Fruit fly (Drosophila melanogaster) whole organism, embryonic: ENCODE results near the gene Cdc27.

ENCODE experiments used
- CG10431 ChIP-seq: fragments of 200-800 bp; sonication (Bioruptor generic); optimal IDR thresholded peaks from 3 replicates; lab custom pipeline; 2018; ENCODE audit warnings: missing biosample characterization, mild to moderate bottlenecking, missing genetic modification characterization
- CG12104 ChIP-seq: fragments of 200-800 bp; sonication (Bioruptor generic); optimal IDR thresholded peaks from 3 replicates; lab custom pipeline; 2016; ENCODE audit warnings: missing biosample characterization, missing genetic modification characterization
- CG12219 ChIP-seq: fragments of 200-800 bp; sonication (Bioruptor generic); optimal IDR thresholded peaks from 3 replicates; lab custom pipeline; 2018; ENCODE audit warnings: missing biosample characterization, mild to moderate bottlenecking, missing genetic modification characterization
- CG12769 ChIP-seq: fragments of 200-800 bp; sonication (Bioruptor generic); optimal IDR thresholded peaks from 2 replicates; lab custom pipeline; 2019; ENCODE audit warnings: missing biosample characterization, mild to moderate bottlenecking, missing genetic modification characterization, moderate library complexity
- CG13296 ChIP-seq: fragments of 200-800 bp; sonication (Bioruptor generic); optimal IDR thresholded peaks from 3 replicates; lab custom pipeline; 2018; ENCODE audit warnings: missing biosample characterization, mild to moderate bottlenecking, missing genetic modification characterization
- CG14050 ChIP-seq: fragments of 200-800 bp; sonication (Bioruptor generic); IDR thresholded peaks from 3 replicates; pipeline ENCODE4 v1.3.6; 2022; ENCODE audit warnings: missing biosample characterization, missing genetic modification characterization
- CG16779 ChIP-seq: fragments of 200-800 bp; sonication (Bioruptor generic); IDR thresholded peaks from 2 replicates; pipeline ENCODE4 v1.3.6; 2022; ENCODE audit warnings: missing biosample characterization, missing genetic modification characterization
- CG16815 ChIP-seq: fragments of 200-800 bp; sonication (Bioruptor generic); optimal IDR thresholded peaks from 3 replicates; lab custom pipeline; 2017; ENCODE audit warnings: missing biosample characterization, mild to moderate bottlenecking, missing genetic modification characterization
- CG17328 ChIP-seq: fragments of 200-800 bp; sonication (Bioruptor generic); IDR thresholded peaks from 2 replicates; pipeline ENCODE4 v1.3.6; 2022; ENCODE audit warnings: missing biosample characterization, missing genetic modification characterization
- CG17612 ChIP-seq: fragments of 200-800 bp; sonication (Bioruptor generic); IDR thresholded peaks from 2 replicates; pipeline ENCODE4 v1.3.6; 2022; ENCODE audit warnings: missing biosample characterization, missing genetic modification characterization
- CG2202 ChIP-seq: fragments of 200-800 bp; sonication (Bioruptor generic); optimal IDR thresholded peaks from 2 replicates; lab custom pipeline; 2018; ENCODE audit warnings: missing biosample characterization, mild to moderate bottlenecking, missing genetic modification characterization
- CG2678 ChIP-seq: fragments of 200-800 bp; sonication (Bioruptor generic); optimal IDR thresholded peaks from 3 replicates; lab custom pipeline; 2019; ENCODE audit warnings: missing biosample characterization, mild to moderate bottlenecking, missing genetic modification characterization, moderate library complexity
- CG2712 ChIP-seq: fragments of 200-800 bp; optimal IDR thresholded peaks from 3 replicates; lab custom pipeline; 2019; ENCODE audit warnings: missing biosample characterization, mild to moderate bottlenecking, missing genetic modification characterization, moderate library complexity
- CG2889 ChIP-seq: fragments of 200-800 bp; sonication (Bioruptor generic); IDR thresholded peaks from 3 replicates; pipeline ENCODE4 v1.3.6; 2022; ENCODE audit warnings: missing biosample characterization, missing genetic modification characterization
- CG43689 ChIP-seq: fragments of 200-800 bp; sonication (Bioruptor generic); IDR thresholded peaks from 2 replicates; pipeline ENCODE4 v1.3.6; 2022; ENCODE audit warnings: missing biosample characterization, missing genetic modification characterization
- CG4820 ChIP-seq: fragments of 200-800 bp; sonication (Bioruptor generic); optimal IDR thresholded peaks from 3 replicates; lab custom pipeline; 2016; ENCODE audit warnings: missing biosample characterization, missing genetic modification characterization
- CG7786 ChIP-seq: fragments of 200-800 bp; sonication (Bioruptor generic); optimal IDR thresholded peaks from 2 replicates; lab custom pipeline; 2016; ENCODE audit warnings: missing biosample characterization, missing genetic modification characterization
- CG9727 ChIP-seq: fragments of 200-800 bp; sonication (Bioruptor generic); optimal IDR thresholded peaks from 3 replicates; lab custom pipeline; 2017; ENCODE audit warnings: missing biosample characterization, mild to moderate bottlenecking, missing genetic modification characterization
- CHES-1-like ChIP-seq: fragments of 200-800 bp; sonication (Bioruptor generic); optimal IDR thresholded peaks from 2 replicates; lab custom pipeline; 2016; ENCODE audit warnings: missing biosample characterization, missing genetic modification characterization
- CrebB ChIP-seq: fragments of 200-800 bp; sonication (Bioruptor generic); optimal IDR thresholded peaks from 3 replicates; lab custom pipeline; 2018; ENCODE audit warnings: missing biosample characterization, mild to moderate bottlenecking, missing genetic modification characterization
- Dbx ChIP-seq: fragments of 200-800 bp; sonication (Bioruptor generic); IDR thresholded peaks from 3 replicates; pipeline ENCODE4 v1.3.6; 2022; ENCODE audit warnings: missing biosample characterization, missing genetic modification characterization
- Dp ChIP-seq: fragments of 200-800 bp; sonication (Bioruptor generic); optimal IDR thresholded peaks from 2 replicates; lab custom pipeline; 2018; ENCODE audit warnings: missing biosample characterization, mild to moderate bottlenecking, missing genetic modification characterization, moderate library complexity
- Dref ChIP-seq: fragments of 200-800 bp; sonication (Bioruptor generic); IDR thresholded peaks from 2 replicates; pipeline ENCODE4 v1.3.6; 2022; ENCODE audit warnings: missing biosample characterization, missing genetic modification characterization
- E2f2 ChIP-seq: fragments of 200-800 bp; sonication (Bioruptor generic); IDR thresholded peaks from 2 replicates; pipeline ENCODE4 v1.3.6; 2022; ENCODE audit warnings: missing biosample characterization, missing genetic modification characterization
- HHEX ChIP-seq: fragments of 200-800 bp; sonication (Bioruptor generic); optimal IDR thresholded peaks from 3 replicates; lab custom pipeline; 2017; ENCODE audit warnings: missing biosample characterization, mild to moderate bottlenecking, missing genetic modification characterization, missing genetic modification reagents
- HLH3B ChIP-seq: fragments of 200-800 bp; sonication (Bioruptor generic); IDR thresholded peaks from 2 replicates; pipeline ENCODE4 v1.3.6; 2022; ENCODE audit warnings: missing biosample characterization, missing genetic modification characterization
- HmgD ChIP-seq: fragments of 200-800 bp; sonication (Bioruptor generic); optimal IDR thresholded peaks from 3 replicates; lab custom pipeline; 2016; ENCODE audit warnings: missing biosample characterization, missing genetic modification characterization
- Hmx ChIP-seq: fragments of 200-800 bp; sonication (Bioruptor generic); optimal IDR thresholded peaks from 2 replicates; lab custom pipeline; 2016; ENCODE audit warnings: missing biosample characterization, missing genetic modification characterization
- Hr51 ChIP-seq, 2 experiments: fragments of 200-800 bp; sonication (Bioruptor generic); optimal IDR thresholded peaks; 2 replicates in 1 of 2; 3 replicates in 1 of 2; lab custom pipeline; 2016 to 2018; ENCODE audit warnings: missing biosample characterization in 2 of 2, missing genetic modification characterization in 2 of 2, mild to moderate bottlenecking in 1 of 2, moderate library complexity in 1 of 2
- Hr78 ChIP-seq, 2 experiments: fragments of 200-800 bp in 1 of 2; fragments of >200 bp in 1 of 2; sonication (Bioruptor generic) in 1 of 2; optimal IDR thresholded peaks; 2 replicates each; lab custom pipeline; 2017 to 2019; ENCODE audit warnings: missing biosample characterization in 2 of 2, missing genetic modification characterization in 2 of 2, mild to moderate bottlenecking in 1 of 2, moderate library complexity in 1 of 2
- Jarid2 ChIP-seq: fragments of 200-800 bp; sonication (Bioruptor generic); optimal IDR thresholded peaks from 3 replicates; lab custom pipeline; 2017; ENCODE audit warnings: mild to moderate bottlenecking, missing biosample characterization, missing genetic modification reagents, missing genetic modification characterization
- NC2α ChIP-seq: fragments of 200-800 bp; sonication (Bioruptor generic); optimal IDR thresholded peaks from 2 replicates; lab custom pipeline; 2016; ENCODE audit warnings: missing biosample characterization, missing genetic modification characterization
- NC2β ChIP-seq: fragments of 200-800 bp; sonication (Bioruptor generic); optimal IDR thresholded peaks from 2 replicates; lab custom pipeline; 2016; ENCODE audit warnings: missing biosample characterization, missing genetic modification characterization
- Six4 ChIP-seq: fragments of 200-800 bp; sonication (Bioruptor generic); optimal IDR thresholded peaks from 2 replicates; lab custom pipeline; 2016; ENCODE audit warnings: missing biosample characterization, missing genetic modification characterization
- al ChIP-seq: fragments of 200-800 bp; sonication (Bioruptor generic); IDR thresholded peaks from 2 replicates; pipeline ENCODE4 v1.3.6; 2022; ENCODE audit warnings: missing biosample characterization, missing genetic modification characterization
- ap ChIP-seq: fragments of 200-800 bp; sonication (Bioruptor generic); IDR thresholded peaks from 2 replicates; pipeline ENCODE4 v1.3.6; 2022; ENCODE audit warnings: missing biosample characterization, missing genetic modification characterization
- bigmax ChIP-seq: fragments of 200-800 bp; sonication (Bioruptor generic); optimal IDR thresholded peaks from 2 replicates; lab custom pipeline; 2018; ENCODE audit warnings: missing biosample characterization, mild to moderate bottlenecking, missing genetic modification characterization
- chif ChIP-seq, 2 experiments: fragments of 200-800 bp; sonication (Bioruptor generic); optimal IDR thresholded peaks; 3 replicates each; lab custom pipeline; 2016; ENCODE audit warnings: missing biosample characterization in 2 of 2, missing genetic modification characterization in 2 of 2
- da ChIP-seq: fragments of 200-800 bp; sonication (Bioruptor generic); optimal IDR thresholded peaks from 2 replicates; lab custom pipeline; 2016; ENCODE audit warnings: missing biosample characterization, missing genetic modification characterization
- dmrt11E ChIP-seq: fragments of 200-800 bp; sonication (Bioruptor generic); optimal IDR thresholded peaks from 3 replicates; lab custom pipeline; 2018; ENCODE audit warnings: missing biosample characterization, mild to moderate bottlenecking, missing genetic modification characterization, moderate library complexity
- dysf ChIP-seq: fragments of 200-800 bp; sonication (Bioruptor generic); IDR thresholded peaks from 3 replicates; pipeline ENCODE4 v1.3.6; 2022; ENCODE audit warnings: missing biosample characterization, missing genetic modification characterization
- ems ChIP-seq: fragments of 200-800 bp; sonication (Bioruptor generic); optimal IDR thresholded peaks from 3 replicates; lab custom pipeline; 2016; ENCODE audit warnings: missing biosample characterization, missing genetic modification characterization
- eve ChIP-seq, 2 experiments: fragments of >200 bp; optimal IDR thresholded peaks; 2 replicates each; lab custom pipeline; 2017; ENCODE audit warnings: missing biosample characterization in 2 of 2, missing genetic modification characterization in 2 of 2
- ewg ChIP-seq: fragments of 200-800 bp; sonication (Bioruptor generic); optimal IDR thresholded peaks from 3 replicates; lab custom pipeline; 2017; ENCODE audit warnings: mild to moderate bottlenecking, missing biosample characterization, missing genetic modification reagents, missing genetic modification characterization
- gfzf ChIP-seq: fragments of 200-800 bp; sonication (Bioruptor generic); optimal IDR thresholded peaks from 2 replicates; lab custom pipeline; 2016; ENCODE audit warnings: missing biosample characterization, mild to moderate bottlenecking, missing genetic modification characterization, moderate library complexity
- hth ChIP-seq: fragments of >200 bp; optimal IDR thresholded peaks from 2 replicates; lab custom pipeline; 2017; ENCODE audit warnings: inconsistent platforms
- ro ChIP-seq: fragments of 200-800 bp; sonication (Bioruptor generic); IDR thresholded peaks from 2 replicates; pipeline ENCODE4 v1.3.6; 2022; ENCODE audit warnings: missing biosample characterization, missing genetic modification characterization
- seq ChIP-seq: fragments of 200-800 bp; sonication (Bioruptor generic); IDR thresholded peaks from 2 replicates; pipeline ENCODE4 v1.3.6; 2022; ENCODE audit warnings: missing biosample characterization, missing genetic modification characterization
- sisA ChIP-seq: fragments of 200-800 bp; sonication (Bioruptor generic); IDR thresholded peaks from 2 replicates; pipeline ENCODE4 v1.3.6; 2022; ENCODE audit warnings: missing biosample characterization, missing genetic modification characterization
- tll ChIP-seq, 2 experiments: fragments of 200-800 bp in 1 of 2; fragments of >200 bp in 1 of 2; sonication (Bioruptor generic) in 1 of 2; optimal IDR thresholded peaks; 2 replicates each; lab custom pipeline; 2017 to 2019; ENCODE audit warnings: missing biosample characterization in 2 of 2, missing genetic modification characterization in 2 of 2, mild to moderate bottlenecking in 1 of 2, moderate library complexity in 1 of 2
- wor ChIP-seq: fragments of 200-800 bp; sonication (Bioruptor generic); IDR thresholded peaks from 2 replicates; pipeline ENCODE4 v1.3.6; 2022; ENCODE audit warnings: missing biosample characterization, missing genetic modification characterization

Cdc27 gene

dm6 chr3L:7250469-7250868 is 1.3 kb upstream of the Cdc27 start, which contains the start of gene MED4 (continued):
- TF ChIP-seq CG12769 (tag; lab: Kevin White, UChicago): peak; percentile 85
- peak; percentile 77 for TF ChIP-seq sisA
- TF ChIP-seq CG10431 (GFP tag; lab: Kevin White, UChicago): no peak
- peak; percentile 60 for TF ChIP-seq CG4820 (GFP tag; lab: Kevin White, UChicago)
- peak; percentile 77 for TF ChIP-seq CG2712 (tag; lab: Kevin White, UChicago)
- peak; percentile 73 for TF ChIP-seq Six4 (GFP tag; lab: Kevin White, UChicago)
- 0 out of 2 replicates have a peak, but pooled peaks have one; percentile 27 for TF ChIP-seq CG43689 (GFP tag; lab: Robert Waterston, UW)
- no peak for TF ChIP-seq wor
- TF ChIP-seq al: peak; percentile 52; the same call in 1 of the 2 replicates
- TF ChIP-seq tll (GFP tag; optimal IDR thresholded peaks at IDR 0.05; lab: Kevin White, UChicago): no peak
- peak; percentile 83 for TF ChIP-seq Dbx (GFP tag; lab: Robert Waterston, UW)
- peak; percentile 65 for TF ChIP-seq HLH3B
- peak; percentile 89 for TF ChIP-seq NC2β (GFP tag; lab: Kevin White, UChicago)
- peak; percentile 77 for TF ChIP-seq CG2678 (tag; lab: Kevin White, UChicago)
- peak; percentile 14; the same call in 1 of the 2 replicates for TF ChIP-seq seq (GFP tag; lab: Robert Waterston, UW)
- TF ChIP-seq CG16779: peak; percentile 79
- TF ChIP-seq bigmax: no peak
- peak; percentile 79 for TF ChIP-seq CrebB
- peak; percentile 87 for TF ChIP-seq CG7786 (GFP tag; lab: Kevin White, UChicago)
- TF ChIP-seq CG16815 (GFP tag; lab: Kevin White, UChicago): peak; percentile 50
- TF ChIP-seq E2f2 (GFP tag; lab: Robert Waterston, UW): peak; percentile 67; the same call in 1 of the 2 replicates
- TF ChIP-seq da (GFP tag; lab: Kevin White, UChicago): peak; percentile 37
- TF ChIP-seq Hr78 (GFP tag; optimal IDR thresholded peaks at IDR 0.05; lab: Kevin White, UChicago): no peak
- peak; percentile 81 for TF ChIP-seq ems (GFP tag; lab: Kevin White, UChicago)
- peak; percentile 94 for TF ChIP-seq HmgD (GFP tag; lab: Kevin White, UChicago)
- peak; percentile 30; the same call in 1 of the 2 replicates for TF ChIP-seq ap (GFP tag; lab: Robert Waterston, UW)
- TF ChIP-seq NC2α (GFP tag; lab: Kevin White, UChicago): peak; percentile 76
- peak; percentile 96 for TF ChIP-seq gfzf (GFP tag; lab: Kevin White, UChicago)
- TF ChIP-seq CG2202 (tag; lab: Kevin White, UChicago): peak; percentile 65
- peak; percentile 78 for TF ChIP-seq dysf (GFP tag; lab: Robert Waterston, UW)
- TF ChIP-seq CG9727 (GFP tag; lab: Kevin White, UChicago): peak; percentile 74
- TF ChIP-seq CG2889 (GFP tag; lab: Robert Waterston, UW): peak; percentile 61; the same call in 2 of the 3 replicates
- TF ChIP-seq HHEX (GFP tag; lab: Kevin White, UChicago): peak; percentile 71
- TF ChIP-seq CG12219: peak; percentile 79
- TF ChIP-seq ro: no peak
- no peak for TF ChIP-seq hth (lab: Kevin White, UChicago)
- peak; percentile 57 for TF ChIP-seq CG12104 (GFP tag; lab: Kevin White, UChicago)
- no peak for TF ChIP-seq CG17612 (GFP tag; lab: Robert Waterston, UW)
- TF ChIP-seq Hmx (GFP tag; lab: Kevin White, UChicago): peak; percentile 14
- TF ChIP-seq Hr51 (GFP tag; optimal IDR thresholded peaks at IDR 0.05; lab: Kevin White, UChicago): peak; percentile 74 to 78
- TF ChIP-seq CHES-1-like (GFP tag; lab: Kevin White, UChicago): peak; percentile 95
- peak; percentile 43 for TF ChIP-seq Dref
- TF ChIP-seq Jarid2: no peak
- peak; percentile 73 for TF ChIP-seq CG17328 (GFP tag; lab: Robert Waterston, UW)
- TF ChIP-seq ewg: peak; percentile 52
- peak; percentile 43 for TF ChIP-seq dmrt11E (tag; lab: Kevin White, UChicago)
- TF ChIP-seq chif (GFP tag; optimal IDR thresholded peaks at IDR 0.05; lab: Kevin White, UChicago): peak; percentile 68 to 82
- peak; percentile 60 for TF ChIP-seq CG13296 (GFP tag; lab: Kevin White, UChicago)
- TF ChIP-seq eve (GFP tag; optimal IDR thresholded peaks at IDR 0.05; lab: Kevin White, UChicago): no peak
- peak; percentile 45 for TF ChIP-seq Dp (GFP tag; lab: Kevin White, UChicago)
- peak; percentile 38; the same call in 1 of the 3 replicates for TF ChIP-seq CG14050 (GFP tag; lab: Robert Waterston, UW)
